Worm (Caenorhabditis elegans) whole organism, L4 larva: ENCODE measurements around the gene C01G12.7.

Source experiments
- F44E2.7 ChIP-seq: fragments of 200-800 bp; sonication (Bioruptor generic); IDR thresholded peaks from 2 replicates; pipeline ENCODE4 v2.1.2; 2022; ENCODE audit warnings: missing genetic modification characterization, missing compliant biosample characterization
- R02D3.7 ChIP-seq: fragments of 150-350 bp; sonication (generic microtip); optimal IDR thresholded peaks from 3 replicates; lab custom pipeline; 2014; ENCODE audit warnings: missing biosample characterization, missing genetic modification characterization
- T26A8.4 ChIP-seq: fragments of 200-800 bp; sonication (Bioruptor generic); IDR thresholded peaks from 2 replicates; pipeline ENCODE4 v1.3.6; 2022; ENCODE audit warnings: missing genetic modification characterization, missing compliant biosample characterization
- Y75B8A.6 ChIP-seq: fragments of 200-800 bp; sonication (Bioruptor generic); IDR thresholded peaks from 2 replicates; pipeline ENCODE4 v1.3.6; 2022; ENCODE audit warnings: missing genetic modification reagents, missing genetic modification characterization, missing compliant biosample characterization
- ZK546.5 ChIP-seq, 2 experiments: sonication (generic microtip); optimal IDR thresholded peaks; 2 replicates each; lab custom pipeline; 2017; ENCODE audit warnings: missing biosample characterization in 2 of 2, missing genetic modification characterization in 2 of 2
- aha-1 ChIP-seq: fragments of 150-350 bp; peaks from one replicate; lab custom pipeline; 2014; ENCODE audit warnings: missing biosample characterization, missing genetic modification characterization
- ama-1 ChIP-seq: fragments of 150-350 bp; optimal IDR thresholded peaks from 2 replicates; lab custom pipeline; 2014; ENCODE audit warnings: inconsistent platforms, mixed read lengths
- ceh-44 ChIP-seq: fragments of 200-800 bp; sonication (Bioruptor generic); IDR thresholded peaks from 2 replicates; pipeline ENCODE4 v1.3.6; 2022; ENCODE audit warnings: missing genetic modification reagents, missing genetic modification characterization, missing compliant biosample characterization
- ceh-82 ChIP-seq: sonication (generic microtip); optimal IDR thresholded peaks from 2 replicates; lab custom pipeline; 2017; ENCODE audit warnings: missing biosample characterization, missing genetic modification characterization
- daf-8 ChIP-seq: fragments of 200-800 bp; sonication (Bioruptor generic); IDR thresholded peaks from 2 replicates; pipeline ENCODE4 v1.3.6; 2022; ENCODE audit warnings: missing genetic modification characterization, missing compliant biosample characterization
- dmd-8 ChIP-seq: fragments of 200-800 bp; sonication (Bioruptor generic); IDR thresholded peaks from 2 replicates; pipeline ENCODE4 v1.3.6; 2022; ENCODE audit warnings: missing genetic modification characterization, missing compliant biosample characterization
- hif-1 ChIP-seq, 2 experiments: sonication (generic microtip); optimal IDR thresholded peaks; 2 replicates each; lab custom pipeline; 2016 to 2017; ENCODE audit warnings: missing compliant biosample characterization in 2 of 2, missing genetic modification characterization in 2 of 2, missing genetic modification reagents in 2 of 2, missing genotype in 2 of 2, mild to moderate bottlenecking in 1 of 2
- jun-1 ChIP-seq: fragments of 150-350 bp; optimal IDR thresholded peaks from 2 replicates; lab custom pipeline; 2014; ENCODE audit warnings: missing biosample characterization, missing genetic modification reagents, missing genetic modification characterization
- lin-38 ChIP-seq: fragments of 200-800 bp; sonication (Bioruptor generic); IDR thresholded peaks from 2 replicates; pipeline ENCODE4 v1.3.6; 2022; ENCODE audit warnings: missing genetic modification reagents, missing genetic modification characterization, missing compliant biosample characterization
- lsy-2 ChIP-seq, 2 experiments: fragments of 150-350 bp in 1 of 2; sonication (generic microtip) in 1 of 2; optimal IDR thresholded peaks; 2 replicates each; lab custom pipeline; 2014 to 2017; ENCODE audit warnings: missing biosample characterization in 2 of 2, missing genetic modification characterization in 2 of 2
- madf-5 ChIP-seq, 2 experiments: fragments of 200-800 bp; sonication (Bioruptor generic); IDR thresholded peaks; 2 replicates each; pipeline ENCODE4 v1.3.6; 2022; ENCODE audit warnings: missing compliant biosample characterization in 2 of 2, missing genetic modification characterization in 2 of 2
- mdt-29 ChIP-seq: fragments of 200-800 bp; sonication (Bioruptor generic); IDR thresholded peaks from 2 replicates; pipeline ENCODE4 v1.3.6; 2022; ENCODE audit warnings: missing genetic modification reagents, missing genetic modification characterization, missing compliant biosample characterization
- mep-1 ChIP-seq: fragments of 150-350 bp; sonication (generic microtip); optimal IDR thresholded peaks from 3 replicates; lab custom pipeline; 2014; ENCODE audit warnings: missing biosample characterization, missing genetic modification characterization
- nhr-11 ChIP-seq: fragments of 150-350 bp; optimal IDR thresholded peaks from 2 replicates; lab custom pipeline; 2014; ENCODE audit warnings: missing biosample characterization, missing genetic modification characterization
- nhr-42 ChIP-seq: fragments of 200-800 bp; sonication (Bioruptor generic); IDR thresholded peaks from 2 replicates; pipeline ENCODE4 v1.3.6; 2022; ENCODE audit warnings: missing genetic modification characterization, missing compliant biosample characterization
- nhr-6 ChIP-seq: fragments of 150-350 bp; optimal IDR thresholded peaks from 2 replicates; lab custom pipeline; 2014; ENCODE audit warnings: missing biosample characterization, missing genetic modification characterization
- nhr-77 ChIP-seq: fragments of 150-350 bp; optimal IDR thresholded peaks from 2 replicates; lab custom pipeline; 2014; ENCODE audit warnings: missing biosample characterization, missing genetic modification characterization
- rbr-2 ChIP-seq: sonication (generic microtip); optimal IDR thresholded peaks from 2 replicates; lab custom pipeline; 2016; ENCODE audit warnings: missing genotype, missing genetic modification characterization, missing compliant biosample characterization
- skn-1 ChIP-seq: fragments of 150-350 bp; optimal IDR thresholded peaks from 2 replicates; lab custom pipeline; 2014; ENCODE audit warnings: missing biosample characterization, missing genetic modification characterization
- tag-97 ChIP-seq: fragments of 200-800 bp; sonication (Bioruptor generic); IDR thresholded peaks from 2 replicates; pipeline ENCODE4 v1.3.6; 2022; ENCODE audit warnings: missing genetic modification characterization, missing compliant biosample characterization
- unc-62 ChIP-seq, 3 experiments: fragments of 150-350 bp in 1 of 3; sonication (generic microtip); optimal IDR thresholded peaks in 2 of 3; peaks in 1 of 3; 1 replicate in 1 of 3; 2 replicates in 2 of 3; lab custom pipeline; 2014 to 2017; ENCODE audit warnings: missing biosample characterization in 3 of 3, missing genetic modification characterization in 3 of 3, missing genetic modification reagents in 3 of 3, missing genotype in 1 of 3
- zag-1 ChIP-seq: fragments of 150-350 bp; optimal IDR thresholded peaks from 2 replicates; lab custom pipeline; 2014; ENCODE audit warnings: missing biosample characterization, missing genetic modification characterization

Gene C01G12.7

ce11 chrII:14616402-14616801 lies 24.7 kb upstream of the C01G12.7 start (continued):
- TF ChIP-seq Y75B8A.6 (GFP tag; lab: Robert Waterston, UW) (no peak), nhr-11 (no peak), jun-1 (tag; lab: Kevin White, UChicago) (no peak), mdt-29 (GFP tag; lab: Robert Waterston, UW) (no peak), aha-1 (peak; percentile 79), R02D3.7 (tag; lab: Kevin White, UChicago) (no peak)

ce11 chrII:14615735-14616134 lies 24.0 kb upstream of the C01G12.7 start, which contains the start of gene mltn-9:
TSS of gene mltn-9 (plus strand) at chrII:14616035.
- no peak for TF ChIP-seq tag-97 (GFP tag; lab: Robert Waterston, UW)
- no peak for TF ChIP-seq lin-38 (GFP tag; lab: Robert Waterston, UW)
- TF ChIP-seq jun-1 (tag; lab: Kevin White, UChicago): no peak
- no peak for TF ChIP-seq skn-1 (tag; lab: Kevin White, UChicago)
- no peak for TF ChIP-seq zag-1
- TF ChIP-seq nhr-42: no peak

ce11 chrII:14611307-14611706 lies 19.6 kb upstream of the C01G12.7 start:
- TF ChIP-seq aha-1 (peak; percentile 50), Y75B8A.6 (GFP tag; lab: Robert Waterston, UW) (no peak), T26A8.4 (GFP tag; lab: Robert Waterston, UW) (0 out of 2 replicates have a peak, but pooled peaks have one; percentile 17)
- TF ChIP-seq, all 104 proteins: peak for 2

ce11 chrII:14610492-14611142 lies 18.9 kb upstream of the C01G12.7 start:
- TF ChIP-seq nhr-6: peak; percentile 54
- no peak for TF ChIP-seq rbr-2 (tag; lab: Kevin White, UChicago)
- TF ChIP-seq lsy-2 (tag; optimal IDR thresholded peaks at IDR 0.05; lab: Kevin White, UChicago): peak in 1 of 2 experiments; percentile 28
- TF ChIP-seq mep-1 (tag; lab: Kevin White, UChicago): peak; percentile 43
- TF ChIP-seq nhr-77 (tag; lab: Kevin White, UChicago): peak; percentile 29
- no peak for TF ChIP-seq hif-1 (tag; optimal IDR thresholded peaks at IDR 0.05; lab: Kevin White, UChicago)
- peak; percentile 77 for TF ChIP-seq aha-1
- TF ChIP-seq ama-1 (lab: Kevin White, UChicago): peak; percentile 91

ce11 chrII:14609297-14609937 lies 17.7 kb upstream of the C01G12.7 start:
- TF ChIP-seq T26A8.4 (GFP tag; lab: Robert Waterston, UW) (0 out of 2 replicates have a peak, but pooled peaks have one; percentile 18), nhr-6 (no peak), dmd-8 (GFP tag; lab: Robert Waterston, UW) (0 out of 2 replicates have a peak, but pooled peaks have one; percentile 35), ama-1 (lab: Kevin White, UChicago) (peak; percentile 66), aha-1 (peak; percentile 96), madf-5 (GFP tag; IDR thresholded peaks at IDR 0.05; lab: Robert Waterston, UW) (0 out of 4 replicates have a peak, but pooled peaks of 1 of the 2 experiments have one; percentile 54), ceh-44 (no peak)

- TF ChIP-seq unc-62 (GFP tag; optimal IDR thresholded peaks at IDR 0.05 in 1 of 2; lab: Kevin White, UChicago): peak in 1 of 2 experiments; percentile 50
- no peak for TF ChIP-seq unc-62 (tag; optimal IDR thresholded peaks at IDR 0.05; lab: Kevin White, UChicago)
- no peak for TF ChIP-seq ceh-82 (tag; lab: Kevin White, UChicago)
- peak; percentile 6 for TF ChIP-seq nhr-6
- TF ChIP-seq aha-1: peak; percentile 86
- peak; percentile 79 for TF ChIP-seq ama-1 (lab: Kevin White, UChicago)
- TF ChIP-seq F44E2.7 (GFP tag; lab: Robert Waterston, UW): no peak
- no peak for TF ChIP-seq daf-8 (GFP tag; lab: Robert Waterston, UW)
- 0 out of 2 replicates have a peak, but pooled peaks have one; percentile 55 for TF ChIP-seq nhr-42
- TF ChIP-seq tag-97 (GFP tag; lab: Robert Waterston, UW): no peak
- no peak for TF ChIP-seq ZK546.5 (tag; optimal IDR thresholded peaks at IDR 0.05; lab: Kevin White, UChicago)
Observed at ce11 chrII:14608508-14608907, 16.8 kb upstream of the C01G12.7 start.
